Worm (Caenorhabditis elegans) whole organism, L1 larva: ENCODE measurements around the gene C14B9.3.

Experiments used
- Y116A8C.19 ChIP-seq: sonication (generic microtip); optimal IDR thresholded peaks from 2 replicates; lab custom pipeline; 2016; ENCODE audit warnings: missing compliant biosample characterization, missing genetic modification characterization, borderline replicate concordance
- aha-1 ChIP-seq: fragments of 150-350 bp; optimal IDR thresholded peaks from 2 replicates; lab custom pipeline; 2014; ENCODE audit warnings: missing biosample characterization, missing genetic modification characterization
- ceh-88 ChIP-seq: fragments of 200-800 bp; sonication (Bioruptor generic); IDR thresholded peaks from 2 replicates; pipeline ENCODE4 v1.3.6; 2022; ENCODE audit warnings: missing genetic modification characterization, missing compliant biosample characterization
- dpl-1 ChIP-seq, 3 experiments: fragments of 150-350 bp in 2 of 3; sonication (generic microtip) in 1 of 3; optimal IDR thresholded peaks; 2 replicates each; lab custom pipeline; 2014 to 2017; ENCODE audit warnings: missing biosample characterization in 3 of 3, missing genetic modification characterization in 3 of 3, missing genetic modification reagents in 3 of 3
- dsc-1 ChIP-seq: sonication (generic microtip); optimal IDR thresholded peaks from 2 replicates; lab custom pipeline; 2016; ENCODE audit warnings: mild to moderate bottlenecking, missing genetic modification characterization, missing compliant biosample characterization
- efl-1 ChIP-seq, 4 experiments: fragments of 150-350 bp; optimal IDR thresholded peaks in 3 of 4; peaks in 1 of 4; 1 replicate in 1 of 4; 2 replicates in 3 of 4; lab custom pipeline; 2014; ENCODE audit warnings: missing biosample characterization in 2 of 4, missing genetic modification characterization in 2 of 4, missing genetic modification reagents in 2 of 4
- elt-3 ChIP-seq, 6 experiments: fragments of 150-350 bp in 1 of 6; sonication (generic microtip); optimal IDR thresholded peaks; 2 replicates each; lab custom pipeline; 2017 to 2018; ENCODE audit warnings: missing biosample characterization in 6 of 6, missing genetic modification characterization in 6 of 6, inconsistent platforms in 1 of 6
- fkh-4 ChIP-seq: sonication (generic microtip); optimal IDR thresholded peaks from 2 replicates; lab custom pipeline; 2016; ENCODE audit warnings: missing compliant biosample characterization, missing genetic modification characterization, borderline replicate concordance
- irx-1 ChIP-seq: sonication (generic microtip); optimal IDR thresholded peaks from 2 replicates; lab custom pipeline; 2016; ENCODE audit warnings: missing genetic modification characterization, missing compliant biosample characterization
- isw-1 ChIP-seq: fragments of 200-800 bp; sonication (Bioruptor generic); IDR thresholded peaks from 2 replicates; pipeline ENCODE4 v1.3.6; 2022; ENCODE audit warnings: missing genetic modification characterization, missing compliant biosample characterization
- lin-13 ChIP-seq: fragments of 150-350 bp; optimal IDR thresholded peaks from 2 replicates; lab custom pipeline; 2014; ENCODE audit warnings: missing biosample characterization, missing genetic modification reagents, missing genetic modification characterization
- lin-14 ChIP-seq: fragments of 200-800 bp; sonication (Bioruptor generic); optimal IDR thresholded peaks from 2 replicates; lab custom pipeline; 2018; ENCODE audit warnings: mild to moderate bottlenecking, missing genetic modification characterization, moderate library complexity, missing compliant biosample characterization
- lin-15B ChIP-seq: fragments of 150-350 bp; sonication (generic microtip); optimal IDR thresholded peaks from 3 replicates; lab custom pipeline; 2014; ENCODE audit warnings: missing biosample characterization, missing genetic modification characterization
- lin-39 ChIP-seq: fragments of 150-350 bp; optimal IDR thresholded peaks from 2 replicates; lab custom pipeline; 2014; ENCODE audit warnings: missing biosample characterization, missing genetic modification reagents, missing genetic modification characterization
- lir-3 ChIP-seq: sonication (generic microtip); optimal IDR thresholded peaks from 2 replicates; lab custom pipeline; 2016; ENCODE audit warnings: mild to moderate bottlenecking, missing genetic modification characterization, moderate library complexity, missing compliant biosample characterization; ENCODE audit not compliant: poor library complexity
- lsy-2 ChIP-seq, 2 experiments: fragments of 150-350 bp; optimal IDR thresholded peaks; 2 replicates each; lab custom pipeline; 2014; ENCODE audit warnings: missing biosample characterization in 2 of 2, missing genetic modification characterization in 2 of 2
- mab-9 ChIP-seq: fragments of 200-800 bp; sonication (Bioruptor generic); IDR thresholded peaks from 2 replicates; pipeline ENCODE4 v1.3.6; 2022; ENCODE audit warnings: missing genetic modification reagents, missing genetic modification characterization, missing compliant biosample characterization
- mdl-1 ChIP-seq, 2 experiments: fragments of 150-350 bp; optimal IDR thresholded peaks; 2 replicates each; lab custom pipeline; 2014 to 2017; ENCODE audit warnings: missing biosample characterization in 2 of 2, missing genetic modification characterization in 2 of 2, inconsistent platforms in 1 of 2
- mep-1 ChIP-seq: fragments of 150-350 bp; optimal IDR thresholded peaks from 2 replicates; lab custom pipeline; 2014; ENCODE audit warnings: missing biosample characterization, missing genetic modification characterization
- nhr-20 ChIP-seq: sonication (generic microtip); optimal IDR thresholded peaks from 2 replicates; lab custom pipeline; 2016; ENCODE audit warnings: mild to moderate bottlenecking, missing genetic modification characterization, missing compliant biosample characterization
- nhr-28 ChIP-seq: fragments of 150-350 bp; optimal IDR thresholded peaks from 2 replicates; lab custom pipeline; 2014; ENCODE audit warnings: missing biosample characterization, missing genetic modification characterization
- nhr-47 ChIP-seq: sonication (generic microtip); optimal IDR thresholded peaks from 2 replicates; lab custom pipeline; 2016; ENCODE audit warnings: mild to moderate bottlenecking, missing genetic modification characterization, moderate library complexity, missing compliant biosample characterization
- nhr-71 ChIP-seq: sonication (generic microtip); optimal IDR thresholded peaks from 2 replicates; lab custom pipeline; 2016; ENCODE audit warnings: mild to moderate bottlenecking, missing genetic modification characterization, moderate library complexity, missing compliant biosample characterization
- nhr-76 ChIP-seq: sonication (generic microtip); optimal IDR thresholded peaks from 2 replicates; lab custom pipeline; 2017; ENCODE audit warnings: missing biosample characterization, missing genetic modification characterization
- nhr-77 ChIP-seq: fragments of 150-350 bp; optimal IDR thresholded peaks from 2 replicates; lab custom pipeline; 2014; ENCODE audit warnings: missing biosample characterization, missing genetic modification characterization
- rnt-1 ChIP-seq: sonication (generic microtip); optimal IDR thresholded peaks from 2 replicates; lab custom pipeline; 2016; ENCODE audit warnings: mild to moderate bottlenecking, missing genetic modification characterization, moderate library complexity, missing compliant biosample characterization
- skn-1 ChIP-seq: fragments of 150-350 bp; optimal IDR thresholded peaks from 2 replicates; lab custom pipeline; 2014; ENCODE audit warnings: missing biosample characterization, missing genetic modification characterization
- snpc-4 ChIP-seq: fragments of 150-350 bp; optimal IDR thresholded peaks from 2 replicates; lab custom pipeline; 2014; ENCODE audit warnings: missing biosample characterization, missing genetic modification characterization
- snu-23 ChIP-seq: sonication (generic microtip); optimal IDR thresholded peaks from 2 replicates; lab custom pipeline; 2016; ENCODE audit warnings: missing genetic modification characterization, missing compliant biosample characterization
- unc-130 ChIP-seq: fragments of 150-350 bp; optimal IDR thresholded peaks from 2 replicates; lab custom pipeline; 2017; ENCODE audit warnings: missing biosample characterization, missing genetic modification characterization, inconsistent platforms
- unc-62 ChIP-seq: fragments of 150-350 bp; optimal IDR thresholded peaks from 2 replicates; lab custom pipeline; 2014; ENCODE audit warnings: missing biosample characterization, missing genetic modification reagents, missing genetic modification characterization
- unc-86 ChIP-seq: sonication (generic microtip); optimal IDR thresholded peaks from 2 replicates; lab custom pipeline; 2016; ENCODE audit warnings: missing genetic modification characterization, missing compliant biosample characterization
- unc-98 ChIP-seq: fragments of 200-800 bp; sonication (Bioruptor generic); IDR thresholded peaks from 2 replicates; pipeline ENCODE4 v1.3.6; 2022; ENCODE audit warnings: missing genetic modification characterization, missing compliant biosample characterization
- xbp-1 ChIP-seq: sonication (generic microtip); optimal IDR thresholded peaks from 2 replicates; lab custom pipeline; 2016; ENCODE audit warnings: missing genetic modification characterization, missing compliant biosample characterization
- zag-1 ChIP-seq: fragments of 150-350 bp; optimal IDR thresholded peaks from 2 replicates; lab custom pipeline; 2014; ENCODE audit warnings: missing biosample characterization, missing genetic modification characterization
- ztf-11 ChIP-seq, 2 experiments: sonication (generic microtip); optimal IDR thresholded peaks; 2 replicates each; lab custom pipeline; 2016 to 2017; ENCODE audit warnings: missing genetic modification characterization in 2 of 2, missing biosample characterization in 1 of 2, missing compliant biosample characterization in 1 of 2

Gene C14B9.3

DNA sequence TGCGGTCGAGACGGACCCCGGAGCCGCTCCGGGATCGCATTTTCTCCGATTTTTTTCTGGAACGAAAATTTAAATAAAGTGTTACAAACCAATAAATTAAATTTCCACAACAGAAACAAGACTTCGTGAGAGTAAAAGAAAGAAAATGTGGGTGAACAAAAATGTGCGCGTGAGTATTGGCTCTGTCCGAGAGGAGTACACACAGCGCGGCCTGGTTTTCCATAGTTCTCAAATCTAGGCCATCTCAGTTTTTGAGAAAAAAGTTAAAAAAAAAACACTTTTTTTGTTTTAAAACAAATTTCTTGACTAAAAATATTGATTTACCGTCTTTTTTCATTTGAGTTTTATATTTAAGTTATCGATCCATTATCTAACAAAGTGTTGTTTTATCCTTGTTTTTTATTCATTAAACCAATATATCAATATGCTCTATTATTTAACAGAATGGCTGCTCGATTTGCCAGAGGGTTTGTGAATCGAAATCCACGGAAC is 36.0 kb downstream of the C14B9.3 start, which contains the start of the genes C14B9.8 and mrpl-18 (continued):
- TF ChIP-seq unc-62 (GFP tag; lab: Kevin White, UChicago) (no peak), lir-3 (tag; lab: Kevin White, UChicago) (peak; percentile 95), nhr-77 (tag; lab: Kevin White, UChicago) (no peak), isw-1 (peak; percentile 66), ceh-88 (GFP tag; lab: Robert Waterston, UW) (peak; percentile 18; the same call in 1 of the 2 replicates), snu-23 (GFP tag; lab: Kevin White, UChicago) (peak; percentile 73), lin-14 (peak; percentile 62), nhr-28 (tag; lab: Kevin White, UChicago) (no peak), rnt-1 (peak; percentile 99), aha-1 (tag; lab: Kevin White, UChicago) (no peak), elt-3 (tag; optimal IDR thresholded peaks at IDR 0.05; lab: Kevin White, UChicago) (peak in 2 of 6 experiments; percentile 20 to 43), xbp-1 (peak; percentile 80), snpc-4 (peak; percentile 47), mep-1 (tag; lab: Kevin White, UChicago) (peak; percentile 73), ztf-11 (tag; optimal IDR thresholded peaks at IDR 0.05; lab: Kevin White, UChicago) (peak in 1 of 2 experiments; percentile 89), lin-39 (tag; lab: Kevin White, UChicago) (peak; percentile 54), irx-1 (tag; lab: Kevin White, UChicago) (peak; percentile 94), nhr-20 (tag; lab: Kevin White, UChicago) (peak; percentile 67), fkh-4 (tag; lab: Kevin White, UChicago) (peak; percentile 89), dpl-1 (GFP tag; optimal IDR thresholded peaks at IDR 0.05; lab: Kevin White, UChicago) (peak; percentile 54 to 71 (median 69)), mdl-1 (tag; optimal IDR thresholded peaks at IDR 0.05; lab: Kevin White, UChicago) (peak in 1 of 2 experiments; percentile 54), efl-1 (optimal IDR thresholded peaks at IDR 0.05; lab: Kevin White, UChicago) (peak; percentile 69 to 73), efl-1 (GFP tag; optimal IDR thresholded peaks at IDR 0.05 in 1 of 2; lab: Kevin White, UChicago) (peak; percentile 66 to 97)
- TF ChIP-seq, all 84 proteins: peak for 49

DNA sequence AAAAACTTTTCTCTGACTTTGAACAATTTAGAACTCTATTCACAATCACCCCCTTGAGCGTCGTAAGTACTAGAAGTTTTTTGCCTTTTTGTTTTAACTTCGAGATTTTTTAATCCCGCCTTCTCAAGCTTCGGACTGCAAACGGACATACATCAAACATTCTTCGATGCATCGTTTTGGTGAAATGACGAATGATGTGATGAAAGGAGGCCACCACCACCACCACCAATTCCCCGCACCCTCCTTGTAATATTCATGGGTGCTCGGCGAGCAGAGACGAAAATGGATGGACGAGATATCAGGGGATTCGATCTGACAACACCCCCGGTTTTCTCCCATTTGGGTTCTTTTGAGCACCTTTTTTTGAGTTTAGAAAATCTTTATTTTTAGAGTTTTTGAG is 37.4 kb downstream of the C14B9.3 start:
- TF ChIP-seq zag-1, result no peak
- no peak for TF ChIP-seq skn-1 (tag; lab: Kevin White, UChicago)
- peak; percentile 86 for TF ChIP-seq mab-9
- TF ChIP-seq unc-86 (tag; lab: Kevin White, UChicago), result no peak

DNA sequence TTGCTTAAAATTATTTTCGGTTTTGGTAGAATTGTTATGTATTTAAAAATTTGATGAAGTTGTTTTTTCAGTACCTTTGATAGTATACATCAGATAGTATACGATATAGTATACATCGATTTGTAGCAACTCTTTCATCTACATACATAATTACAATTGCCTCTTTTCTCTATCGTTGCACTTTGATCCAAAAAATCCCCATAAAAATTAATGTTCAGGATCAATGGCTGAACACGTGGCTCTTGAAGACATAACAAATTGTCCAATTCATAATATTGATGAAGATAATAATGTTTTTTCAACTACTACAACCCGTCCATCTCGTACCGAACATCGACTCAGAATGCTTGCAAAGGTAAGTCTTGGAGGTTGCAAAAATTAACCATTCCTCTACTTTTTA is 40.2 kb downstream of the C14B9.3 start, which contains the start of gene D2007.2:
D2007.2 (plus strand) TSS at position 213 of the 400 bp plus-strand sequence.
- TF ChIP-seq efl-1 (optimal IDR thresholded peaks at IDR 0.05; lab: Kevin White, UChicago) (no peak), efl-1 (GFP tag; optimal IDR thresholded peaks at IDR 0.05 in 1 of 2; lab: Kevin White, UChicago) (peak in 1 of 2 experiments; percentile 92), unc-130 (tag; lab: Kevin White, UChicago) (no peak)

DNA sequence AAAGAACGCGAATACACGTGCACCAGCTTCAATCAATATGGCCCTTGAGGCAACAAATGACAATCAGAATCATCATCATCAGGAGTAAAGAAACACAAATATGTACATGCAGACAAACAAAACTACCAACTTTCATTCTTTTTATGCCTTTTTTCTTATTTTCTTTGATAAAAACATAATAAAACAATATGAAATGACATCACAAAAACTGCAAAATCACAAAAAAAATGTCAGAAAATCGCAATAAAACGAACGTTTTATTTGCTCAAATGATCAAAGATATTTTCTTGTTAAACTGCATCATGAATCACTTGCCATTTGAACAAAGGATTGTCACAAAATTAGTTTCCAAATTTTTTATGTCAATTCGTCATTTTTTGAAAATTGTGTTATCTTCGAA is 45.8 kb downstream of the C14B9.3 start:
- no peak for TF ChIP-seq nhr-77 (tag; lab: Kevin White, UChicago)
- TF ChIP-seq unc-130 (tag; lab: Kevin White, UChicago), result no peak
- TF ChIP-seq lin-39 (tag; lab: Kevin White, UChicago), result no peak
- TF ChIP-seq xbp-1, result no peak
- no peak for TF ChIP-seq nhr-47
- TF ChIP-seq ztf-11 (tag; optimal IDR thresholded peaks at IDR 0.05; lab: Kevin White, UChicago), result no peak
- TF ChIP-seq unc-62 (GFP tag; lab: Kevin White, UChicago), result no peak
- TF ChIP-seq nhr-76 (tag; lab: Kevin White, UChicago), result no peak
- no peak for TF ChIP-seq unc-98
- TF ChIP-seq dpl-1 (GFP tag; optimal IDR thresholded peaks at IDR 0.05; lab: Kevin White, UChicago), result no peak
- TF ChIP-seq Y116A8C.19, result no peak
- TF ChIP-seq, all 84 proteins: peak for 0

DNA sequence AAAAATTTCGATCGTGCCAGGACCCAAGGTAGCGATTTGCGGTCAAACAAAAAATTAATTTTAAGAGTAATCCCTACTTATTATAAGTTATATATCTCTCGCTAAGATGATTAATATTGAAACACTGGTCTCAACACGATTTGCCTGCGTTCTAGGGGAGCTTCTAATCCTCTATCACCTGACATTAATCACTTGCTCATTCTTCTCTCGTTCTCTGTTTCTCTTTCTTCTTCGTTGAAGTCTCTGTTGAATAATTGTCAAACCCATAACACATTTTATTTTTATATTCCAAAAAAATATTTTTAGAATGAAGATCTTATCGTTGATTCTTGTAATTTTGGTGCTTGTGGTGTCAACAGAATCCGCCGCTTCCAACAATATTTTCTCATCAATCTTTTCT is 46.6 kb downstream of the C14B9.3 start, which contains the start of gene D2007.1:
D2007.1 (plus strand) TSS at position 301 of the 400 bp plus-strand sequence.
- TF ChIP-seq lin-15B (tag; lab: Kevin White, UChicago) (no peak), lir-3 (tag; lab: Kevin White, UChicago) (peak; percentile 11), nhr-71 (tag; lab: Kevin White, UChicago) (peak; percentile 28), lin-13 (GFP tag; lab: Kevin White, UChicago) (no peak), dsc-1 (tag; lab: Kevin White, UChicago) (peak; percentile 78), lsy-2 (tag; optimal IDR thresholded peaks at IDR 0.05; lab: Kevin White, UChicago) (peak in 1 of 2 experiments; percentile 28)
